Fruit fly (Drosophila melanogaster): ENCODE data around the gene CG42685.
"Not testable (repeated sequence)": the region's sequence is repeated elsewhere in the genome, so short reads cannot be mapped to it uniquely, and the experiment has no call there.

DNA sequence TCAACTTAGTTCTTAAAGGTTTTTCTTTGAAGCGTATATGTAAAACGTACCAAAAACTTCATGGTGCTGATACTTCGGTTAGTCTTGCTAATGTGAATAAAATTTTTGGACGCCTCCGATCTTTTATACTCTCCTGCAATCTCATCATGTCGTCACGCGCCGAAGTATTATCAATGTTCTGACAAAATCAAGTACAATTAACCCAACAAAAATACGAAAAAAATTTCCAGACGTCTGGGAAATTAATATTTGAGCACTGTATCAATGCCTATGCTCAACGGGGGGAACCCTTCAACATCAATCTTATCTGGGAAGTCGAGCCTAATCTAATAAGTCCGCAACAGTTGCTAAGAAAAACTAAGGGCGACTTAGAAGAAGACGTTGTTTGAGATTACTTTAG is 7.7 kb upstream of the CG42685 start, which contains the start of gene CG31775:
- TF ChIP-seq h, psq, Sin3A, insv, Myc, ttk (optimal IDR thresholded peaks at IDR 0.05): not testable (repeated sequence)

All from Kc167 (cell line).